Fruit fly (Drosophila melanogaster) whole organism, embryonic: Measurements from ENCODE around the gene pr.

ENCODE experiments used
- Awh ChIP-seq: fragments of 200-800 bp; sonication (Bioruptor generic); IDR thresholded peaks from 2 replicates; pipeline ENCODE4, ENCODE4 v1.3.6; 2022; ENCODE audit warnings: missing biosample characterization, missing genetic modification characterization
- CG10959 ChIP-seq: fragments of 200-800 bp; sonication (Bioruptor generic); IDR thresholded peaks from 2 replicates; pipeline ENCODE4 v1.3.6; 2022; ENCODE audit warnings: missing biosample characterization, missing genetic modification characterization
- CG11696 ChIP-seq: fragments of 200-800 bp; sonication (Bioruptor generic); IDR thresholded peaks from 2 replicates; pipeline ENCODE4 v1.3.6; 2022; ENCODE audit warnings: missing biosample characterization, missing genetic modification characterization
- CG13296 ChIP-seq: fragments of 200-800 bp; sonication (Bioruptor generic); optimal IDR thresholded peaks from 3 replicates; lab custom pipeline; 2018; ENCODE audit warnings: missing biosample characterization, mild to moderate bottlenecking, missing genetic modification characterization
- CG14667 ChIP-seq: fragments of 200-800 bp; sonication (Bioruptor generic); IDR thresholded peaks from 2 replicates; pipeline ENCODE4 v1.3.6; 2022; ENCODE audit warnings: missing biosample characterization, missing genetic modification characterization
- CG1529 ChIP-seq: fragments of 200-800 bp; sonication (Bioruptor generic); optimal IDR thresholded peaks from 3 replicates; lab custom pipeline; 2018; ENCODE audit warnings: missing biosample characterization, missing genetic modification characterization
- CG15601 ChIP-seq: fragments of 200-800 bp; sonication (Bioruptor generic); optimal IDR thresholded peaks from 3 replicates; lab custom pipeline; 2019; ENCODE audit warnings: missing biosample characterization, mild to moderate bottlenecking, missing genetic modification characterization, moderate library complexity
- CG1603 ChIP-seq: fragments of 200-800 bp; sonication (Bioruptor generic); optimal IDR thresholded peaks from 2 replicates; lab custom pipeline; 2019; ENCODE audit warnings: missing biosample characterization, mild to moderate bottlenecking, missing genetic modification characterization, moderate library complexity
- CG16779 ChIP-seq: fragments of 200-800 bp; sonication (Bioruptor generic); IDR thresholded peaks from 2 replicates; pipeline ENCODE4 v1.3.6; 2022; ENCODE audit warnings: missing biosample characterization, missing genetic modification characterization
- CG16813 ChIP-seq: fragments of 200-800 bp; sonication (Bioruptor generic); IDR thresholded peaks from 3 replicates; pipeline ENCODE4 v1.3.6; 2022; ENCODE audit warnings: missing biosample characterization, missing genetic modification characterization; ENCODE audit not compliant: partially characterized antibody
- CG18011 ChIP-seq: fragments of 200-800 bp; sonication (Bioruptor generic); optimal IDR thresholded peaks from 2 replicates; lab custom pipeline; 2017; ENCODE audit warnings: missing biosample characterization, missing genetic modification characterization, mild to moderate bottlenecking, moderate library complexity, missing genotype
- CG30403 ChIP-seq: fragments of 200-800 bp; sonication (Bioruptor generic); optimal IDR thresholded peaks from 3 replicates; lab custom pipeline; 2016; ENCODE audit warnings: missing biosample characterization, missing genetic modification characterization
- CG32767 ChIP-seq: fragments of 200-800 bp; sonication (Bioruptor generic); IDR thresholded peaks from 2 replicates; pipeline ENCODE4 v1.3.6; 2022; ENCODE audit warnings: missing biosample characterization, missing genetic modification characterization
- CG3838 ChIP-seq: fragments of 200-800 bp; sonication (Bioruptor generic); optimal IDR thresholded peaks from 3 replicates; lab custom pipeline; 2016; ENCODE audit warnings: missing biosample characterization, missing genetic modification characterization
- CG6272 ChIP-seq: fragments of 200-800 bp; sonication (Bioruptor generic); IDR thresholded peaks from 2 replicates; pipeline ENCODE4 v1.3.6; 2022; ENCODE audit warnings: missing biosample characterization, missing genetic modification characterization
- CG6689 ChIP-seq: fragments of 200-800 bp; sonication (Bioruptor generic); IDR thresholded peaks from 2 replicates; pipeline ENCODE4 v1.3.6; 2022; ENCODE audit warnings: missing biosample characterization, missing genetic modification characterization
- CG8290 ChIP-seq, 3 experiments: fragments of 200-800 bp; sonication (Bioruptor generic); optimal IDR thresholded peaks; 2 replicates each; lab custom pipeline; 2016 to 2019; ENCODE audit warnings: missing biosample characterization in 3 of 3, missing genetic modification characterization in 3 of 3, mild to moderate bottlenecking in 2 of 3, moderate library complexity in 1 of 3
- Chrac-16 ChIP-seq: fragments of 200-800 bp; sonication (Bioruptor generic); optimal IDR thresholded peaks from 3 replicates; lab custom pipeline; 2016; ENCODE audit warnings: missing biosample characterization, missing genetic modification characterization
- CkIIα-i1 ChIP-seq: fragments of 200-800 bp; sonication (Bioruptor generic); IDR thresholded peaks from 2 replicates; pipeline ENCODE4 v1.3.6; 2022; ENCODE audit warnings: missing biosample characterization, missing genetic modification characterization
- CrebB ChIP-seq: fragments of 200-800 bp; sonication (Bioruptor generic); optimal IDR thresholded peaks from 3 replicates; lab custom pipeline; 2018; ENCODE audit warnings: missing biosample characterization, mild to moderate bottlenecking, missing genetic modification characterization
- D ChIP-seq, 2 experiments: fragments of 200-800 bp in 1 of 2; fragments of >200 bp in 1 of 2; sonication (Bioruptor generic) in 1 of 2; optimal IDR thresholded peaks; 2 replicates in 1 of 2; 3 replicates in 1 of 2; lab custom pipeline; 2017; ENCODE audit warnings: mild to moderate bottlenecking in 1 of 2, missing biosample characterization in 1 of 2, missing genetic modification characterization in 1 of 2, missing genetic modification reagents in 1 of 2
- Doc2 ChIP-seq: fragments of 200-800 bp; sonication (Bioruptor generic); IDR thresholded peaks from 2 replicates; pipeline ENCODE4 v1.3.6; 2022; ENCODE audit warnings: missing biosample characterization, missing genetic modification characterization
- Dp ChIP-seq: fragments of 200-800 bp; sonication (Bioruptor generic); optimal IDR thresholded peaks from 2 replicates; lab custom pipeline; 2018; ENCODE audit warnings: missing biosample characterization, mild to moderate bottlenecking, missing genetic modification characterization, moderate library complexity
- Fer2 ChIP-seq: fragments of 200-800 bp; sonication (Bioruptor generic); optimal IDR thresholded peaks from 2 replicates; lab custom pipeline; 2018; ENCODE audit warnings: missing biosample characterization, mild to moderate bottlenecking, missing genetic modification characterization, moderate library complexity
- Hand ChIP-seq: fragments of 200-800 bp; sonication (Bioruptor generic); optimal IDR thresholded peaks from 2 replicates; lab custom pipeline; 2017; ENCODE audit warnings: mild to moderate bottlenecking, missing biosample characterization, missing genetic modification reagents, missing genetic modification characterization
- Hmx ChIP-seq: fragments of 200-800 bp; sonication (Bioruptor generic); optimal IDR thresholded peaks from 2 replicates; lab custom pipeline; 2016; ENCODE audit warnings: missing biosample characterization, missing genetic modification characterization
- MESR4 ChIP-seq: fragments of 200-800 bp; sonication (Bioruptor generic); optimal IDR thresholded peaks from 2 replicates; lab custom pipeline; 2018; ENCODE audit warnings: missing biosample characterization, mild to moderate bottlenecking, missing genetic modification characterization, moderate library complexity
- NK7.1 ChIP-seq: fragments of 200-800 bp; sonication (Bioruptor generic); optimal IDR thresholded peaks from 3 replicates; lab custom pipeline; 2016; ENCODE audit warnings: missing biosample characterization, missing genetic modification characterization
- Sin3A ChIP-seq: fragments of >200 bp; optimal IDR thresholded peaks from 2 replicates; lab custom pipeline; 2018
- ash1 ChIP-seq: fragments of 200-800 bp; sonication (Bioruptor generic); optimal IDR thresholded peaks from 2 replicates; lab custom pipeline; 2018; ENCODE audit warnings: missing biosample characterization, mild to moderate bottlenecking, missing genetic modification characterization
- ato ChIP-seq: fragments of 200-800 bp; sonication (Bioruptor generic); IDR thresholded peaks from 2 replicates; pipeline ENCODE4 v1.3.6; 2022; ENCODE audit warnings: missing biosample characterization, missing genetic modification characterization; ENCODE audit not compliant: partially characterized antibody
- br ChIP-seq: fragments of >200 bp; optimal IDR thresholded peaks from 2 replicates; lab custom pipeline; 2017
- ci ChIP-seq: fragments of 200-800 bp; sonication (Bioruptor generic); IDR thresholded peaks from 3 replicates; pipeline ENCODE4 v1.3.6; 2022; ENCODE audit warnings: missing biosample characterization, missing genetic modification characterization
- cwo ChIP-seq: fragments of 200-800 bp; sonication (Bioruptor generic); optimal IDR thresholded peaks from 3 replicates; lab custom pipeline; 2017; ENCODE audit warnings: missing biosample characterization, missing genetic modification characterization, mild to moderate bottlenecking, moderate library complexity, missing genetic modification reagents
- dati ChIP-seq: fragments of 200-800 bp; sonication (Bioruptor generic); IDR thresholded peaks from 2 replicates; pipeline ENCODE4 v1.3.6; 2022; ENCODE audit warnings: missing biosample characterization, missing genetic modification characterization
- fru ChIP-seq: fragments of >200 bp; optimal IDR thresholded peaks from 2 replicates; lab custom pipeline; 2017
- grn ChIP-seq: fragments of 200-800 bp; sonication (Bioruptor generic); optimal IDR thresholded peaks from 3 replicates; lab custom pipeline; 2017; ENCODE audit warnings: missing biosample characterization, missing genetic modification characterization
- her ChIP-seq: fragments of 200-800 bp; sonication (Bioruptor generic); optimal IDR thresholded peaks from 2 replicates; lab custom pipeline; 2016; ENCODE audit warnings: missing biosample characterization, missing genetic modification characterization
- ind ChIP-seq: fragments of 200-800 bp; sonication (Bioruptor generic); optimal IDR thresholded peaks from 3 replicates; lab custom pipeline; 2016; ENCODE audit warnings: missing biosample characterization, missing genetic modification characterization
- insv ChIP-seq, 2 experiments: fragments of 200-800 bp; sonication (Bioruptor generic); optimal IDR thresholded peaks; 3 replicates each; lab custom pipeline; 2016 to 2018; ENCODE audit warnings: missing biosample characterization in 2 of 2, missing genetic modification characterization in 2 of 2
- kni ChIP-seq: fragments of 200-800 bp; sonication (Bioruptor generic); optimal IDR thresholded peaks from 3 replicates; lab custom pipeline; 2017; ENCODE audit warnings: mild to moderate bottlenecking, missing biosample characterization, missing genetic modification reagents, missing genetic modification characterization
- luna ChIP-seq: fragments of 200-800 bp; sonication (Bioruptor generic); optimal IDR thresholded peaks from 2 replicates; lab custom pipeline; 2016; ENCODE audit warnings: missing biosample characterization, missing genetic modification characterization
- maf-S ChIP-seq: fragments of 200-800 bp; sonication (Bioruptor generic); optimal IDR thresholded peaks from 2 replicates; lab custom pipeline; 2016; ENCODE audit warnings: missing biosample characterization, missing genetic modification characterization
- mam ChIP-seq: fragments of 200-800 bp; sonication (Bioruptor generic); optimal IDR thresholded peaks from 3 replicates; lab custom pipeline; 2016; ENCODE audit warnings: missing biosample characterization, missing genetic modification characterization
- pum ChIP-seq: fragments of 200-800 bp; sonication (Bioruptor generic); optimal IDR thresholded peaks from 2 replicates; lab custom pipeline; 2016; ENCODE audit warnings: missing biosample characterization, missing genetic modification characterization
- repo ChIP-seq: fragments of 200-800 bp; sonication (Bioruptor generic); optimal IDR thresholded peaks from 2 replicates; lab custom pipeline; 2016; ENCODE audit warnings: missing biosample characterization, missing genetic modification characterization
- sens-2 ChIP-seq: fragments of 200-800 bp; sonication (Bioruptor generic); IDR thresholded peaks from 2 replicates; pipeline ENCODE4 v1.3.6; 2022; ENCODE audit warnings: missing biosample characterization, missing genetic modification characterization
- sqz ChIP-seq: fragments of 200-800 bp; sonication (Bioruptor generic); optimal IDR thresholded peaks from 3 replicates; lab custom pipeline; 2018; ENCODE audit warnings: missing biosample characterization, mild to moderate bottlenecking, missing genetic modification characterization
- unc-4 ChIP-seq: fragments of 200-800 bp; sonication (Bioruptor generic); IDR thresholded peaks from 2 replicates; pipeline ENCODE4 v1.3.6; 2022; ENCODE audit warnings: missing biosample characterization, missing genetic modification characterization; ENCODE audit not compliant: partially characterized antibody
- yki ChIP-seq: fragments of >200 bp; optimal IDR thresholded peaks from 3 replicates; lab custom pipeline; 2018
- zfh2 ChIP-seq: fragments of 200-800 bp; sonication (Bioruptor generic); optimal IDR thresholded peaks from 2 replicates; lab custom pipeline; 2016; ENCODE audit warnings: missing biosample characterization, missing genetic modification characterization

Gene pr

DNA sequence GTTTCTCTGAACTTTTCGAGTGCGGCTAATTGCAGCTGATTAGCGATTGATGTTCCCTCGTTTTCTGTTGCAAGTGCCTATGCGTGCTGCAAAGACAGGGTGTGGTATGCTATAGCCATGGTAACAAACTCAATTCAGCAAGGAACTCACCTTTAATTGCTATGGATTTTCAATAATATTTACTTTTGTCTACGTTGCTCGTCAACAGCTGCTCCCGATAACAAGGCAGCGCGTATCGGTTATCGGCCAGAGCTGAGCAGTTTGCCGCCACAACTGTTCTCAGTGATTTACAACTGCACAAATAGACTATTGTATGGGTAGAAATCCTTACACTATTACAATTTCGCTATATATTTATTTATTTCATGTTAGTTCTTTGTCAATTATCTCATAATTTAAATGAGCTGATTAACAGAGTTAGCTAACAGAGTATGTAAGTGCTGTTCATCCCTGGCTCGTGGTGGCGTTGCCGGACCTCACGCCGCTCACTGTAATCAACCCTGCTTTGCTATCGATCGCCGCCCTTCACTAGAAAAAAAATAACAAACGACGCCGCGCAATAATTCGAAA, at the start of gene pr, which contains the start of gene neb (continued):
- TF ChIP-seq CG30403 (GFP tag; lab: Kevin White, UChicago) (peak; percentile 74), Dp (peak; percentile 89), unc-4 (GFP tag; lab: Robert Waterston, UW) (peak; percentile 44; the same call in 1 of the 2 replicates), CG13296 (GFP tag; lab: Kevin White, UChicago) (no peak), CG15601 (tag; lab: Kevin White, UChicago) (peak; percentile 66), MESR4 (GFP tag; lab: Kevin White, UChicago) (peak; percentile 49), insv (GFP tag; optimal IDR thresholded peaks at IDR 0.05; lab: Kevin White, UChicago) (peak in 1 of 2 experiments; percentile 0), sens-2 (GFP tag; lab: Robert Waterston, UW) (no peak), Hmx (GFP tag; lab: Kevin White, UChicago) (no peak), CrebB (tag; lab: Kevin White, UChicago) (peak; percentile 51), CG6272 (GFP tag; lab: Robert Waterston, UW) (no peak), CG10959 (peak; percentile 48), Sin3A (lab: Kevin White, UChicago) (peak; percentile 89), CG16779 (GFP tag; lab: Robert Waterston, UW) (no peak), cwo (GFP tag; lab: Kevin White, UChicago) (no peak), zfh2 (peak; percentile 18), yki (lab: Kevin White, UChicago) (no peak), luna (GFP tag; lab: Kevin White, UChicago) (no peak), br (lab: Kevin White, UChicago) (no peak), Hand (GFP tag; lab: Kevin White, UChicago) (peak; percentile 19), CG6689 (GFP tag; lab: Robert Waterston, UW) (0 out of 2 replicates have a peak, but pooled peaks have one; percentile 20), Awh (no peak), ind (GFP tag; lab: Kevin White, UChicago) (peak; percentile 11), ci (peak; percentile 73), her (GFP tag; lab: Kevin White, UChicago) (no peak), CG1603 (tag; lab: Kevin White, UChicago) (peak; percentile 76), grn (GFP tag; lab: Kevin White, UChicago) (no peak), CG18011 (GFP tag; lab: Kevin White, UChicago) (peak; percentile 40), kni (GFP tag; lab: Kevin White, UChicago) (no peak), ato (GFP tag; lab: Robert Waterston, UW) (peak; percentile 13; the same call in 1 of the 2 replicates), CkIIα-i1 (GFP tag; lab: Robert Waterston, UW) (no peak), dati (GFP tag; lab: Robert Waterston, UW) (no peak), NK7.1 (GFP tag; lab: Kevin White, UChicago) (peak; percentile 16), CG1529 (GFP tag; lab: Kevin White, UChicago) (no peak), fru (lab: Kevin White, UChicago) (no peak), Doc2 (GFP tag; lab: Robert Waterston, UW) (no peak), Chrac-16 (GFP tag; lab: Kevin White, UChicago) (peak; percentile 57), mam (GFP tag; lab: Kevin White, UChicago) (peak; percentile 4), CG11696 (GFP tag; lab: Robert Waterston, UW) (no peak), CG14667 (GFP tag; lab: Robert Waterston, UW) (no peak), sqz (GFP tag; lab: Kevin White, UChicago) (peak; percentile 51), ash1 (GFP tag; lab: Kevin White, UChicago) (no peak), D (optimal IDR thresholded peaks at IDR 0.05; lab: Kevin White, UChicago) (no peak), D (GFP tag; optimal IDR thresholded peaks at IDR 0.05; lab: Kevin White, UChicago) (no peak), CG3838 (no peak), Fer2 (no peak), CG32767 (peak; percentile 41; the same call in 1 of the 2 replicates), pum (no peak), maf-S (GFP tag; lab: Kevin White, UChicago) (peak; percentile 23), CG8290 (GFP tag; optimal IDR thresholded peaks at IDR 0.05; lab: Kevin White, UChicago) (peak; percentile 56), CG8290 (tag; optimal IDR thresholded peaks at IDR 0.05; lab: Kevin White, UChicago) (peak in 1 of 2 experiments; percentile 64), CG16813 (GFP tag; lab: Robert Waterston, UW) (peak; percentile 38; the same call in 1 of the 3 replicates), repo (GFP tag; lab: Kevin White, UChicago) (no peak)
